Worm (Caenorhabditis elegans) whole organism, midembryonic: ENCODE results near the gene ssq-4.
"Not testable (repeated sequence)": the region's sequence is repeated elsewhere in the genome, so short reads cannot be mapped to it uniquely, and the experiment has no call there.

Experiments used
- T22C8.4 ChIP-seq: fragments of 200-800 bp; sonication (Bioruptor generic); IDR thresholded peaks from 2 replicates; pipeline ENCODE4 v1.3.6; 2022; ENCODE audit warnings: missing genetic modification characterization, missing compliant biosample characterization
- cog-1 ChIP-seq: sonication (generic microtip); optimal IDR thresholded peaks from 2 replicates; lab custom pipeline; 2016; ENCODE audit warnings: missing genetic modification characterization, missing compliant biosample characterization
- flt-1 ChIP-seq: fragments of 200-800 bp; sonication (Bioruptor generic); IDR thresholded peaks from 2 replicates; pipeline ENCODE4 v1.3.6; 2022; ENCODE audit warnings: missing genetic modification characterization, missing compliant biosample characterization
- klf-2 ChIP-seq: fragments of 200-800 bp; sonication (Bioruptor generic); conservative IDR thresholded peaks from 2 replicates; pipeline ENCODE4 v1.3.6; 2022; ENCODE audit warnings: missing genetic modification reagents, missing genetic modification characterization, missing compliant biosample characterization
- med-1 ChIP-seq: sonication (generic microtip); optimal IDR thresholded peaks from 2 replicates; lab custom pipeline; 2017; ENCODE audit warnings: missing genetic modification characterization, mild to moderate bottlenecking, missing compliant biosample characterization, antibody characterized with exemption, missing genetic modification reagents; ENCODE audit not compliant: insufficient read depth
- ref-1 ChIP-seq: fragments of 200-800 bp; sonication (Bioruptor generic); conservative IDR thresholded peaks from 2 replicates; pipeline ENCODE4 v1.3.6; 2022; ENCODE audit warnings: missing genetic modification reagents, missing genetic modification characterization, missing compliant biosample characterization
- tab-1 ChIP-seq: fragments of 200-800 bp; sonication (Bioruptor generic); IDR thresholded peaks from 2 replicates; pipeline ENCODE4 v1.3.6; 2022; ENCODE audit warnings: missing genetic modification characterization, missing compliant biosample characterization
- ztf-23 ChIP-seq: fragments of 200-800 bp; sonication (Bioruptor generic); IDR thresholded peaks from 2 replicates; pipeline ENCODE4 v1.3.6; 2022; ENCODE audit warnings: missing genetic modification reagents, missing genetic modification characterization, missing compliant biosample characterization
- ztf-29 ChIP-seq: fragments of 200-800 bp; sonication (Bioruptor generic); IDR thresholded peaks from 2 replicates; pipeline ENCODE4 v1.3.6; 2022; ENCODE audit warnings: missing genetic modification reagents, missing genetic modification characterization, missing compliant biosample characterization

The ssq-4 gene

ce11 chrIV:5062278-5062677 lies 46.0 kb downstream of the ssq-4 start, which contains the start of gene msp-57:
msp-57 (plus strand) TSS chrIV:5062578.
- not testable (repeated sequence) for TF ChIP-seq med-1; cog-1 (tag; lab: Kevin White, UChicago); tab-1 (GFP tag; lab: Robert Waterston, UW)

ce11 chrIV:5063297-5063696 lies 47.0 kb downstream of the ssq-4 start:
- no peak for TF ChIP-seq flt-1 (GFP tag; lab: Robert Waterston, UW)
- TF ChIP-seq tab-1 (GFP tag; lab: Robert Waterston, UW), result no peak
- no peak for TF ChIP-seq T22C8.4 (GFP tag; lab: Robert Waterston, UW)
- TF ChIP-seq klf-2 (GFP tag; lab: Robert Waterston, UW), result no peak
- no peak for TF ChIP-seq cog-1 (tag; lab: Kevin White, UChicago)
- no peak for TF ChIP-seq ztf-29
- no peak for TF ChIP-seq ztf-23 (GFP tag; lab: Robert Waterston, UW)
- no peak for TF ChIP-seq ref-1
- TF ChIP-seq med-1, result no peak

ce11 chrIV:5064961-5065360 lies 48.7 kb downstream of the ssq-4 start, which contains the start of gene msp-53:
msp-53 (minus strand) TSS chrIV:5065061.
- not testable (repeated sequence) for TF ChIP-seq med-1; cog-1 (tag; lab: Kevin White, UChicago); klf-2 (GFP tag; lab: Robert Waterston, UW)

- TF ChIP-seq ref-1; flt-1 (GFP tag; lab: Robert Waterston, UW); klf-2 (GFP tag; lab: Robert Waterston, UW): not testable (repeated sequence)
Measured at ce11 chrIV:5066887-5067286, 50.6 kb downstream of the ssq-4 start, which contains the start of gene ttbk-2.2. ttbk-2.2 (minus strand) TSS chrIV:5066987.
